Worm (Caenorhabditis elegans) whole organism, late embryonic: Measurements from ENCODE around the gene F42G4.6.
"Not testable (repeated sequence)": the region's sequence is repeated elsewhere in the genome, so short reads cannot be mapped to it uniquely, and the experiment has no call there.

Source experiments
- C08G9.2 ChIP-seq: sonication (generic microtip); optimal IDR thresholded peaks from 2 replicates; lab custom pipeline; 2016; ENCODE audit warnings: mild to moderate bottlenecking, missing genetic modification characterization, moderate library complexity, missing compliant biosample characterization
- F13H6.1 ChIP-seq: sonication (generic microtip); optimal IDR thresholded peaks from 2 replicates; lab custom pipeline; 2016; ENCODE audit warnings: missing genetic modification characterization, missing compliant biosample characterization
- K02D7.2 ChIP-seq: sonication (generic microtip); optimal IDR thresholded peaks from 2 replicates; lab custom pipeline; 2017; ENCODE audit warnings: mild to moderate bottlenecking, missing genetic modification characterization, missing compliant biosample characterization
- T23F11.4 ChIP-seq: fragments of 200-800 bp; sonication (Bioruptor generic); optimal IDR thresholded peaks from 2 replicates; lab custom pipeline; 2018; ENCODE audit warnings: mild to moderate bottlenecking, missing genetic modification characterization, missing compliant biosample characterization
- ahr-1 ChIP-seq: sonication (generic microtip); optimal IDR thresholded peaks from 2 replicates; lab custom pipeline; 2016; ENCODE audit warnings: missing genetic modification characterization, missing compliant biosample characterization
- ceh-18 ChIP-seq: sonication (generic microtip); optimal IDR thresholded peaks from 2 replicates; lab custom pipeline; 2016; ENCODE audit warnings: missing genetic modification characterization, missing compliant biosample characterization
- ceh-19 ChIP-seq: fragments of 200-800 bp; sonication (Bioruptor generic); optimal IDR thresholded peaks from 2 replicates; lab custom pipeline; 2018; ENCODE audit warnings: mild to moderate bottlenecking, missing genetic modification characterization, missing compliant biosample characterization
- ceh-2 ChIP-seq: sonication (generic microtip); optimal IDR thresholded peaks from 2 replicates; lab custom pipeline; 2016; ENCODE audit warnings: missing genotype, missing genetic modification characterization, missing compliant biosample characterization
- ceh-22 ChIP-seq: sonication (generic microtip); optimal IDR thresholded peaks from 2 replicates; lab custom pipeline; 2017; ENCODE audit warnings: missing biosample characterization, missing genetic modification characterization
- ceh-24 ChIP-seq: sonication (generic microtip); optimal IDR thresholded peaks from 2 replicates; lab custom pipeline; 2016; ENCODE audit warnings: mild to moderate bottlenecking, missing genetic modification characterization, missing compliant biosample characterization
- ceh-48 ChIP-seq: sonication (generic microtip); optimal IDR thresholded peaks from 2 replicates; lab custom pipeline; 2016; ENCODE audit warnings: missing genetic modification characterization, inconsistent platforms, missing compliant biosample characterization
- ceh-9 ChIP-seq: sonication (generic microtip); optimal IDR thresholded peaks from 2 replicates; lab custom pipeline; 2016; ENCODE audit warnings: mild to moderate bottlenecking, missing genetic modification characterization, inconsistent platforms, missing compliant biosample characterization
- elt-4 ChIP-seq: sonication (generic microtip); optimal IDR thresholded peaks from 2 replicates; lab custom pipeline; 2016; ENCODE audit warnings: missing genetic modification characterization, missing compliant biosample characterization
- fkh-10 ChIP-seq: fragments of 150-350 bp; optimal IDR thresholded peaks from 2 replicates; lab custom pipeline; 2014; ENCODE audit warnings: missing biosample characterization, missing genetic modification reagents, missing genetic modification characterization
- fkh-6 ChIP-seq: sonication (generic microtip); optimal IDR thresholded peaks from 2 replicates; lab custom pipeline; 2016; ENCODE audit warnings: missing genetic modification characterization, missing compliant biosample characterization
- gmeb-2 ChIP-seq: sonication (generic microtip); optimal IDR thresholded peaks from 2 replicates; lab custom pipeline; 2016; ENCODE audit warnings: missing genetic modification characterization, inconsistent platforms, missing compliant biosample characterization
- hlh-6 ChIP-seq: sonication (generic microtip); optimal IDR thresholded peaks from 2 replicates; lab custom pipeline; 2016; ENCODE audit warnings: missing genotype, missing genetic modification characterization, missing compliant biosample characterization
- hlh-8 ChIP-seq: sonication (generic microtip); optimal IDR thresholded peaks from 2 replicates; lab custom pipeline; 2016; ENCODE audit warnings: missing genotype, missing genetic modification characterization, missing compliant biosample characterization
- madf-2 ChIP-seq: sonication (generic microtip); optimal IDR thresholded peaks from 2 replicates; lab custom pipeline; 2017; ENCODE audit warnings: missing genetic modification characterization, missing compliant biosample characterization
- mec-3 ChIP-seq: sonication (generic microtip); optimal IDR thresholded peaks from 2 replicates; lab custom pipeline; 2016; ENCODE audit warnings: borderline replicate concordance, missing genetic modification characterization, missing compliant biosample characterization
- pag-3 ChIP-seq: sonication (generic microtip); optimal IDR thresholded peaks from 2 replicates; lab custom pipeline; 2016; ENCODE audit warnings: missing compliant biosample characterization, missing genetic modification characterization, borderline replicate concordance
- pax-1 ChIP-seq: fragments of 150-350 bp; optimal IDR thresholded peaks from 2 replicates; lab custom pipeline; 2014; ENCODE audit warnings: missing biosample characterization, missing genetic modification characterization
- pqm-1 ChIP-seq: sonication (generic microtip); optimal IDR thresholded peaks from 2 replicates; lab custom pipeline; 2016; ENCODE audit warnings: missing genetic modification characterization, missing compliant biosample characterization
- ref-2 ChIP-seq: sonication (generic microtip); optimal IDR thresholded peaks from 2 replicates; lab custom pipeline; 2016; ENCODE audit warnings: missing genetic modification characterization, missing compliant biosample characterization
- sdc-2 ChIP-seq: sonication (generic microtip); optimal IDR thresholded peaks from 2 replicates; lab custom pipeline; 2016; ENCODE audit warnings: missing genotype, missing genetic modification characterization, missing compliant biosample characterization
- sox-2 ChIP-seq: fragments of 200-800 bp; sonication (Bioruptor generic); IDR thresholded peaks from 2 replicates; pipeline ENCODE4 v1.3.6; 2022; ENCODE audit warnings: missing genetic modification reagents, missing genetic modification characterization, missing compliant biosample characterization
- ttx-3 ChIP-seq: sonication (generic microtip); optimal IDR thresholded peaks from 2 replicates; lab custom pipeline; 2016; ENCODE audit warnings: missing genetic modification reagents, missing genetic modification characterization, missing compliant biosample characterization
- unc-42 ChIP-seq: sonication (generic microtip); optimal IDR thresholded peaks from 2 replicates; lab custom pipeline; 2016; ENCODE audit warnings: missing genotype, missing genetic modification characterization, missing compliant biosample characterization
- unc-55 ChIP-seq: sonication (generic microtip); optimal IDR thresholded peaks from 2 replicates; lab custom pipeline; 2017; ENCODE audit warnings: missing biosample characterization, missing genetic modification reagents, missing genetic modification characterization
- unc-86 ChIP-seq: sonication (generic microtip); optimal IDR thresholded peaks from 2 replicates; lab custom pipeline; 2016; ENCODE audit warnings: missing genetic modification characterization, missing compliant biosample characterization

F42G4.6 gene

DNA sequence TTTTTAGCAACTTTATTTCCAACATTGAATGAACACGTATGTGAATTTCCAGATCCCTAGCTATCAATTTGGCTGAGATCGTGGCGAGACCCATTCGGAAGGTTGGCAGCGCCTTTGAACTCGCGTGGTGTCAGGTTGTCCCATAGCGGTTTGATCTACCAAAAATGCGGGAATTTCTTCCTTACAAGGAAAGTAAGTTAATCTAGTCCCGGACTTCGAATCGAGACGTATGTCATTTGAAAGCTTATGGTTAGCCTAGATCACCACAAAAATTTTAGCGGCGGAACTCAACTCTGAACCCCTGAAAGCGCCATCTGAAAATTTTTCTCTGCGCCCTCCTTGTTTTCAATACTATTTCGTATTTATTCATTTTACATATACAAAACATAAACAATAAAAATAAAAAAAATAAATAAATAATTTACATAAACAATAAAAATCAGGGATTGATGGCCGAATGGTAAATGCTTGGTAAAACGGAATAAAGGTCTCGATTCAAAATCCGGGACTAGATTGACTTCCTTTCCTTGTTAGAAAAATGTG, 47.5 kb upstream of the F42G4.6 start, which contains the start of gene F18A11.2:
Gene F18A11.2 (plus strand): TSS at position 51 of the 543 bp plus-strand sequence.
- not testable (repeated sequence) for TF ChIP-seq mec-3 (tag; lab: Kevin White, UChicago); hlh-6 (tag; lab: Kevin White, UChicago); fkh-6

DNA sequence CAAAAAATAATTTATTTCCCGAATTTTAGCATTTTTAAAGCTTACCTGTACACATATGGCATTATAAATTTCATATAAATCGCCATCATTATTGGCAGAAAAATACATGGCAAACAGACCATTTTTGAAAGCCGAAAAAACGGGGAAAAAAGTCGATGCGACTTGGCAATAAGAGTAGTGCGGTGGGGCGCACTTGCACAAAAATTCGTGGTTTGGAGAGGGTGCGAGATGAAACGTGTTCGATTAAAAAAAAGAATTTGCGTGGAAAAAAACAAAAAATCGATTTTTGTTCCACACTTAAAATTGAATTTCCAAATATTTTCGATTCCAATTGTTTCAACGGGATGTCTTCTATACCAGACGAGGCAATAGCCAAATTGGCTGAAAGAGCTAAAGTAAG, 42.5 kb upstream of the F42G4.6 start, which contains the start of gene F18A11.3:
Gene F18A11.3 (minus strand): TSS at position 125 of the 400 bp plus-strand sequence.
- TF ChIP-seq ceh-19 (GFP tag; lab: Kevin White, UChicago): no peak
- no peak for TF ChIP-seq ceh-9
- TF ChIP-seq F13H6.1: no peak
- TF ChIP-seq ahr-1 (tag; lab: Kevin White, UChicago): no peak
- TF ChIP-seq ref-2 (tag; lab: Kevin White, UChicago): peak; percentile 1
- TF ChIP-seq ceh-48 (tag; lab: Kevin White, UChicago): peak; percentile 55
- TF ChIP-seq, all 69 proteins: peak for 2

ce11 chrII:13043433-13044054, 35.6 kb upstream of the F42G4.6 start, which contains the start of gene puf-6:
Gene puf-6 (minus strand): TSS chrII:13043445.
- not testable (repeated sequence) for TF ChIP-seq madf-2 (tag; lab: Kevin White, UChicago); unc-86 (tag; lab: Kevin White, UChicago); pax-1

- TF ChIP-seq ahr-1 (tag; lab: Kevin White, UChicago); fkh-10; C08G9.2 (tag; lab: Kevin White, UChicago): not testable (repeated sequence)
- TF ChIP-seq, all 69 proteins: peak for 0; not testable (repeated sequence) for 69
Measured at ce11 chrII:13047106-13047505, 32.1 kb upstream of the F42G4.6 start, which contains the start of gene F42G4.7. Gene F42G4.7 (minus strand): TSS chrII:13047290.

ce11 chrII:13047609-13048008, 31.6 kb upstream of the F42G4.6 start, which contains the start of gene F42G4.2:
Gene F42G4.2 (plus strand): TSS chrII:13047909.
- TF ChIP-seq ceh-24; ahr-1 (tag; lab: Kevin White, UChicago); ttx-3: not testable (repeated sequence)

DNA sequence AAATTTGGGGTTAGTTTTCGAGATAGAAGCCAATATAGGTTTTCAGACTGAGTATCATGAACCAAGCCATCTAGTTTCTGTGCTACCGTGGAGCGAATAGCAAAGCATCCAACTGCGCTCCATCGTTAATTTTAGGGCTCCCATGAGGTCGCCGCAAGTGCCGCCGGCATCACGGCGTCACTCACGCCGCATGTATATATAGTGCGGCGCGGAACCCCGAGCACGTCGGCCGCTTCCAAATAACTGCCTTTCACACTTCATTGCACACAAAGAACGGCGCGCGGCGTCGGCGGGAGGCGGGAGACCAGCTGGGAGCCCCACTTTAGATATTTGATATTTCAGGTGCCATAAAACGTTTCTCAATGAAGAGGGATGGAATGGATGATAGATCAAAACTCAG, 29.1 kb upstream of the F42G4.6 start:
- TF ChIP-seq elt-4 (tag; lab: Kevin White, UChicago): no peak
- no peak for TF ChIP-seq ref-2 (tag; lab: Kevin White, UChicago)
- no peak for TF ChIP-seq unc-55 (GFP tag; lab: Kevin White, UChicago)
- no peak for TF ChIP-seq C08G9.2 (tag; lab: Kevin White, UChicago)
- TF ChIP-seq sdc-2 (tag; lab: Kevin White, UChicago): no peak
- no peak for TF ChIP-seq gmeb-2 (tag; lab: Kevin White, UChicago)
- TF ChIP-seq pag-3: no peak
- no peak for TF ChIP-seq K02D7.2 (tag; lab: Kevin White, UChicago)
- no peak for TF ChIP-seq hlh-8
- no peak for TF ChIP-seq ahr-1 (tag; lab: Kevin White, UChicago)
- no peak for TF ChIP-seq sox-2 (GFP tag; lab: Robert Waterston, UW)

DNA sequence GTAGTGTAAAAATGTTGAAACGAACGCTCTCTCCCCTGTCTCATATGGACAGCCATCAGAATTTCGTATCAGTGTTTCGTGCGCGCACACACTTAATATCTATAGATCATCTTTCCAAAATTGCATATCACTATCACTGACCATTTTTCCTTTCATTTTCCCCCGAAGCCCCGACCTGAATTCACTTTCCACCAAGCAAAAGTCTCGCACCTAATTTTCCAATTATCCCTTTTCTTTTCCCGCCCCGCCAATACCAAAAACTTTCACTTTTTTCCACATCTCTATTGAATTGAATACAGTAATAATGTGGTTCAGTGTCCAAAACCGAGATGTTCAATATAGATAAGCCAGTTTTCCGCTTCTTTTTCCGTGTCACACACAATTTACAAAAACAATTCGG, 25.7 kb upstream of the F42G4.6 start:
- TF ChIP-seq ceh-2 (tag; lab: Kevin White, UChicago): no peak
- no peak for TF ChIP-seq fkh-10
- no peak for TF ChIP-seq K02D7.2 (tag; lab: Kevin White, UChicago)
- TF ChIP-seq ceh-22 (tag; lab: Kevin White, UChicago): no peak
- TF ChIP-seq pqm-1: no peak
- no peak for TF ChIP-seq unc-42 (tag; lab: Kevin White, UChicago)
- TF ChIP-seq ceh-18 (tag; lab: Kevin White, UChicago): no peak
- TF ChIP-seq T23F11.4 (GFP tag; lab: Kevin White, UChicago): no peak
